Fruit fly (Drosophila melanogaster): ENCODE measurements around the gene GCS1.
A peak's percentile ranks its signal among the peaks of the same experiment; 100 is the strongest.

The GCS1 gene

dm6 chrX:11349780-11350179 lies 2.0 kb upstream of the GCS1 start, which contains the start of gene NdufV3 (continued):
- TF ChIP-seq twi (tag; optimal IDR thresholded peaks at IDR 0.05) = no peak
- TF ChIP-seq CG4854 (GFP tag; optimal IDR thresholded peaks at IDR 0.05) = no peak
- no peak for TF ChIP-seq Dip3 (GFP tag; optimal IDR thresholded peaks at IDR 0.05)
- TF ChIP-seq CG13287 (GFP tag; IDR thresholded peaks at IDR 0.05; ENCODE audit: partially characterized antibody) = no peak
- no peak for TF ChIP-seq CG15011 (GFP tag; optimal IDR thresholded peaks at IDR 0.05)
- TF ChIP-seq CG4730 (GFP tag; IDR thresholded peaks at IDR 0.05) = no peak
- TF ChIP-seq ewg (GFP tag; optimal IDR thresholded peaks at IDR 0.05) = no peak
- no peak for TF ChIP-seq CG10147 (GFP tag; optimal IDR thresholded peaks at IDR 0.05)
- TF ChIP-seq C15 (GFP tag; IDR thresholded peaks at IDR 0.05) = no peak
- peak; percentile 46 for TF ChIP-seq E2f2 (GFP tag; IDR thresholded peaks at IDR 0.05)
- TF ChIP-seq CG8944 (GFP tag; optimal IDR thresholded peaks at IDR 0.05) = no peak
- TF ChIP-seq Abd-B (GFP tag; optimal IDR thresholded peaks at IDR 0.05) = no peak
- TF ChIP-seq gfzf (GFP tag; optimal IDR thresholded peaks at IDR 0.05) = peak; percentile 2
- no peak for TF ChIP-seq Gsc (GFP tag; IDR thresholded peaks at IDR 0.05)
- TF ChIP-seq dpn (GFP tag; optimal IDR thresholded peaks at IDR 0.05) = peak; percentile 4 to 34
- TF ChIP-seq CG17359 (tag; optimal IDR thresholded peaks at IDR 0.05) = no peak
- TF ChIP-seq sim (GFP tag; IDR thresholded peaks at IDR 0.05) = no peak
- no peak for TF ChIP-seq crp (GFP tag; optimal IDR thresholded peaks at IDR 0.05)
- peak; percentile 57 for TF ChIP-seq Med (GFP tag)
- TF ChIP-seq CG8924 (tag; optimal IDR thresholded peaks at IDR 0.05) = no peak
- TF ChIP-seq en (GFP tag; optimal IDR thresholded peaks at IDR 0.05) = no peak
- peak; percentile 20; the same call in 1 of the 4 replicates for TF ChIP-seq Gug (GFP tag; IDR thresholded peaks at IDR 0.05)
- no peak for TF ChIP-seq stc (GFP tag; IDR thresholded peaks at IDR 0.05)
- TF ChIP-seq dan (GFP tag; IDR thresholded peaks at IDR 0.05) = no peak
- no peak for TF ChIP-seq oc (tag; optimal IDR thresholded peaks at IDR 0.05)
- peak; percentile 35 for TF ChIP-seq CG1603 (tag; optimal IDR thresholded peaks at IDR 0.05)
- no peak for TF ChIP-seq CTCF (GFP tag; optimal IDR thresholded peaks at IDR 0.05)
- no peak for TF ChIP-seq usp (GFP tag; optimal IDR thresholded peaks at IDR 0.05)
- TF ChIP-seq CG18599 (GFP tag; optimal IDR thresholded peaks at IDR 0.05) = no peak

dm6 chrX:11348829-11349228 lies 1.0 kb upstream of the GCS1 start, which contains the start of gene CG1738:
TSS of gene CG1738 (plus strand) at chrX:11349049.
- TF ChIP-seq dati (GFP tag; IDR thresholded peaks at IDR 0.05) = no peak
- no peak for TF ChIP-seq ase (GFP tag; IDR thresholded peaks at IDR 0.05)
- no peak for TF ChIP-seq C15 (GFP tag; IDR thresholded peaks at IDR 0.05)
- TF ChIP-seq repo (GFP tag; optimal IDR thresholded peaks at IDR 0.05) = no peak
- TF ChIP-seq sc (optimal IDR thresholded peaks at IDR 0.05) = no peak
- TF ChIP-seq sc (GFP tag; optimal IDR thresholded peaks at IDR 0.05) = no peak
- no peak for TF ChIP-seq unc-4 (GFP tag; IDR thresholded peaks at IDR 0.05; ENCODE audit: partially characterized antibody)
- no peak for TF ChIP-seq shn (GFP tag; optimal IDR thresholded peaks at IDR 0.05)
- no peak for TF ChIP-seq CG13894 (tag; optimal IDR thresholded peaks at IDR 0.05)
- TF ChIP-seq inv (GFP tag; IDR thresholded peaks at IDR 0.05; ENCODE audit: partially characterized antibody) = no peak
- TF ChIP-seq CG13775 (GFP tag; optimal IDR thresholded peaks at IDR 0.05) = no peak
- peak in 1 of 2 experiments; percentile 1 for TF ChIP-seq Hr51 (GFP tag; optimal IDR thresholded peaks at IDR 0.05)
- TF ChIP-seq sqz (GFP tag; optimal IDR thresholded peaks at IDR 0.05) = no peak
- TF ChIP-seq dmrt11E (tag; optimal IDR thresholded peaks at IDR 0.05) = no peak
- TF ChIP-seq zf30C (GFP tag; optimal IDR thresholded peaks at IDR 0.05) = no peak
- TF ChIP-seq ro (GFP tag; IDR thresholded peaks at IDR 0.05) = no peak
- peak; percentile 20 for TF ChIP-seq CG4424 (GFP tag; optimal IDR thresholded peaks at IDR 0.05)
- no peak for TF ChIP-seq Doc2 (GFP tag; IDR thresholded peaks at IDR 0.05)
- no peak for TF ChIP-seq ttk (GFP tag; IDR thresholded peaks at IDR 0.05)
- TF ChIP-seq CG7987 (GFP tag; optimal IDR thresholded peaks at IDR 0.05) = no peak
- TF ChIP-seq CG10654 (GFP tag; optimal IDR thresholded peaks at IDR 0.05) = no peak
- TF ChIP-seq CG2678 (tag; optimal IDR thresholded peaks at IDR 0.05) = peak; percentile 31
- TF ChIP-seq BEAF-32 (GFP tag; optimal IDR thresholded peaks at IDR 0.05) = peak; percentile 8
- peak; percentile 5 for TF ChIP-seq CG8924 (tag; optimal IDR thresholded peaks at IDR 0.05)
- no peak for TF ChIP-seq abd-A (tag; optimal IDR thresholded peaks at IDR 0.05)
- TF ChIP-seq zen2 (GFP tag; IDR thresholded peaks at IDR 0.05; ENCODE audit: partially characterized antibody) = no peak
